Worm (Caenorhabditis elegans): Measurements from ENCODE around the gene ZK666.8.

Gene ZK666.8

DNA sequence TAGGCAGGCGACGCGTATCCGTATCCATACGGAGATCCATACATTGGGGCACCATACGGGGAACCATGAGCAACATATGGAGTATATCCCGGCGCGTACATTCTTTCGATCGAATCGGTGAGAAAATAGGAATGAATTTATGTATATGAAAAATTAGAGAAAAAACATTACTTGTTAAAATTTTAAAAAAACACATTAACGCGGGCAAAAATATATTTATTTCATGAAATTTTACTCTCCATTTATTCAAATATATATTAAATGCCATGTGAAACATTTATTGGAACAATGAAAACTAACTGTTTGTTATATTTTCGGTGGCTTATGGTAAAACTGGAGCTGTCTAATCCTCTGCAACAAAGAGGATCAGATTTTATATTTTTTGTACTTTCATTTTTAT, 21.1 kb downstream of the ZK666.8 start, which contains the start of gene ZK666.2:
TSS of gene ZK666.2 (minus strand) at position 101 of the 400 bp plus-strand sequence.
- TF ChIP-seq ztf-29 (GFP tag; IDR thresholded peaks at IDR 0.05) (no peak), med-1 (GFP tag; optimal IDR thresholded peaks at IDR 0.05; ENCODE audit: insufficient read depth) (no peak), tab-1 (GFP tag; IDR thresholded peaks at IDR 0.05) (no peak), flt-1 (GFP tag; IDR thresholded peaks at IDR 0.05) (no peak), ztf-23 (GFP tag; IDR thresholded peaks at IDR 0.05) (no peak), T22C8.4 (GFP tag; IDR thresholded peaks at IDR 0.05) (no peak), klf-2 (GFP tag; conservative IDR thresholded peaks at IDR 0.05) (no peak), cog-1 (tag; optimal IDR thresholded peaks at IDR 0.05) (no peak), ref-1 (GFP tag; conservative IDR thresholded peaks at IDR 0.05) (no peak)

ce11 chrII:10471247-10471646, 21.7 kb downstream of the ZK666.8 start, which contains the start of gene ZK666.1:
TSS of gene ZK666.1 (minus strand) at chrII:10471347.
- TF ChIP-seq ztf-23 (GFP tag; IDR thresholded peaks at IDR 0.05) (no peak), med-1 (GFP tag; optimal IDR thresholded peaks at IDR 0.05; ENCODE audit: insufficient read depth) (no peak), T22C8.4 (GFP tag; IDR thresholded peaks at IDR 0.05) (no peak), cog-1 (tag; optimal IDR thresholded peaks at IDR 0.05) (no peak), flt-1 (GFP tag; IDR thresholded peaks at IDR 0.05) (no peak), tab-1 (GFP tag; IDR thresholded peaks at IDR 0.05) (no peak), ref-1 (GFP tag; conservative IDR thresholded peaks at IDR 0.05) (no peak), ztf-29 (GFP tag; IDR thresholded peaks at IDR 0.05) (no peak), klf-2 (GFP tag; conservative IDR thresholded peaks at IDR 0.05) (no peak)

DNA sequence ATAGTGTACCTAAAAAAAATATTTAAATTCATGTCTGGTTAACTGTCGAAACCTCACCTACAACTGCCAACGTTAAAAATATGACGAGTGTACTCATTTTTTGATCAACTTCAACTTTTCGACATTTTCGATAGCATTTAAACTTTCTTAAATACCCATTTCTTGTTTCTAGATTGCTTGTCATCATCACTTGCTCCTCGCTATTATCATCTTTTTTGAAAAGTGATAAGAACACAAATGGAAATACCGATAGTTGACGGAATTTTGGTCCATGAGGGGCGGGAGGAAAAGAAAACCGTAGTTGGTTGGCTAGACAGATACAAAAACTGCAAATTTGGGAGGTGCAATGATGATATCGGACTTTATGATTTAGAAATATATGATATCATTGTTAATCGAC, 22.8 kb downstream of the ZK666.8 start, which contains the start of gene clec-143:
TSS of gene clec-143 (minus strand) at position 139 of the 400 bp plus-strand sequence.
- no peak for TF ChIP-seq ref-1 (GFP tag; conservative IDR thresholded peaks at IDR 0.05)
- TF ChIP-seq ztf-23 (GFP tag; IDR thresholded peaks at IDR 0.05): no peak
- TF ChIP-seq klf-2 (GFP tag; conservative IDR thresholded peaks at IDR 0.05): no peak
- no peak for TF ChIP-seq flt-1 (GFP tag; IDR thresholded peaks at IDR 0.05)
- TF ChIP-seq cog-1 (tag; optimal IDR thresholded peaks at IDR 0.05): no peak
- TF ChIP-seq med-1 (GFP tag; optimal IDR thresholded peaks at IDR 0.05; ENCODE audit: insufficient read depth): no peak
- no peak for TF ChIP-seq T22C8.4 (GFP tag; IDR thresholded peaks at IDR 0.05)
- TF ChIP-seq tab-1 (GFP tag; IDR thresholded peaks at IDR 0.05): no peak
- TF ChIP-seq ztf-29 (GFP tag; IDR thresholded peaks at IDR 0.05): no peak

- TF ChIP-seq T22C8.4 (GFP tag; IDR thresholded peaks at IDR 0.05) (no peak), flt-1 (GFP tag; IDR thresholded peaks at IDR 0.05) (no peak), med-1 (GFP tag; optimal IDR thresholded peaks at IDR 0.05; ENCODE audit: insufficient read depth) (no peak), ztf-29 (GFP tag; IDR thresholded peaks at IDR 0.05) (no peak), ref-1 (GFP tag; conservative IDR thresholded peaks at IDR 0.05) (no peak)
Measured at ce11 chrII:10466552-10466951, 26.4 kb downstream of the ZK666.8 start, which contains the start of gene tnc-2. TSS of gene tnc-2 (plus strand) at chrII:10466852.

- TF ChIP-seq ztf-23 (GFP tag; IDR thresholded peaks at IDR 0.05) (no peak), ref-1 (GFP tag; conservative IDR thresholded peaks at IDR 0.05) (no peak), med-1 (GFP tag; optimal IDR thresholded peaks at IDR 0.05; ENCODE audit: insufficient read depth) (no peak), flt-1 (GFP tag; IDR thresholded peaks at IDR 0.05) (no peak), T22C8.4 (GFP tag; IDR thresholded peaks at IDR 0.05) (no peak), tab-1 (GFP tag; IDR thresholded peaks at IDR 0.05) (no peak), cog-1 (tag; optimal IDR thresholded peaks at IDR 0.05) (no peak), ztf-29 (GFP tag; IDR thresholded peaks at IDR 0.05) (no peak), klf-2 (GFP tag; conservative IDR thresholded peaks at IDR 0.05) (no peak)
Measured at ce11 chrII:10464230-10464920, 28.6 kb downstream of the ZK666.8 start, which contains the start of the genes ZK673.6 and sdz-37. TSS of gene ZK673.6 (minus strand) at chrII:10464330. TSS of gene sdz-37 (plus strand) at chrII:10464870.

DNA sequence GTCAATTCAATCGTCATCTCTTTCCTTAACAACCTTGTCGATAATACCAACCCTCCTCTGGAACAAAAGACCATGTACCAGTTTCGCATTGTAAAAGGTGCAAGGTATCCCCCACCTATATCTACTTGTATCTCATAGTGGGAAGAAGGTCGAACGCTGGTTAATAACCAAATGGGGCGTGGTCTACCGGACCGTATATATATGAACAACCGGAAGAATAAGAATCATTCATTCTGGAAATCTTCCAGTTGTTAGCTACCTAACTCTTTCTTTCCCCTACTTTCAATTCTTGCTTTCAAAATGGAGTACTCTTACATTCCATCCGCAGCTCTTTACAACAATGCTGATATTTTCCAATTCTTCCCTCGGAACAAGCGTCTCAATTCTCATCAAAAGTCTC, 31.7 kb downstream of the ZK666.8 start, which contains the start of gene ZK673.5:
TSS of gene ZK673.5 (plus strand) at position 301 of the 400 bp plus-strand sequence.
- TF ChIP-seq flt-1 (GFP tag; IDR thresholded peaks at IDR 0.05): no peak
- TF ChIP-seq klf-2 (GFP tag; conservative IDR thresholded peaks at IDR 0.05): no peak
- no peak for TF ChIP-seq cog-1 (tag; optimal IDR thresholded peaks at IDR 0.05)
- TF ChIP-seq T22C8.4 (GFP tag; IDR thresholded peaks at IDR 0.05): no peak
- TF ChIP-seq tab-1 (GFP tag; IDR thresholded peaks at IDR 0.05): no peak
- no peak for TF ChIP-seq ztf-23 (GFP tag; IDR thresholded peaks at IDR 0.05)
- TF ChIP-seq ztf-29 (GFP tag; IDR thresholded peaks at IDR 0.05): no peak
- TF ChIP-seq med-1 (GFP tag; optimal IDR thresholded peaks at IDR 0.05; ENCODE audit: insufficient read depth): no peak
- TF ChIP-seq ref-1 (GFP tag; conservative IDR thresholded peaks at IDR 0.05): no peak

DNA sequence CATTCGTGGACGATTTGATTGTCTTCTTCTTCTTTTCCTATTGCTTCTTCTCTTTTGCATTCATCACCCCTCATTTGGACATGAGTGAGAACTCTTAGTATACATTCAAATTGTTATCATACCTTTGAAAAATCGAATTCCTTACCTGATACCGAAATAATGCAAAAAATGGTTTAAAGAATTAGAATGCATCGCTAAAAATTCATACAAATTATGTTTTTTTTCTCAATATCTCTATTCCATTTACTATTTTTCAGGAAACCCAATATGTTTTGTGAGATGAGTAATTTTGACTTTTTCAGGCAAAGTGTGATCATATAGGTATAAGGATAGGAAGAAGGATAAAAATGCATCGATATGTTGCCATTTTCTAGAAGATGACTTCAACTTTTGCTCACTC, 36.0 kb downstream of the ZK666.8 start, which contains the start of gene ZK673.11:
TSS of gene ZK673.11 (plus strand) at position 301 of the 400 bp plus-strand sequence.
- TF ChIP-seq flt-1 (GFP tag; IDR thresholded peaks at IDR 0.05) (no peak), klf-2 (GFP tag; conservative IDR thresholded peaks at IDR 0.05) (no peak), ztf-29 (GFP tag; IDR thresholded peaks at IDR 0.05) (no peak), cog-1 (tag; optimal IDR thresholded peaks at IDR 0.05) (no peak), ztf-23 (GFP tag; IDR thresholded peaks at IDR 0.05) (no peak), tab-1 (GFP tag; IDR thresholded peaks at IDR 0.05) (no peak), ref-1 (GFP tag; conservative IDR thresholded peaks at IDR 0.05) (no peak), med-1 (GFP tag; optimal IDR thresholded peaks at IDR 0.05; ENCODE audit: insufficient read depth) (no peak), T22C8.4 (GFP tag; IDR thresholded peaks at IDR 0.05) (no peak)

DNA sequence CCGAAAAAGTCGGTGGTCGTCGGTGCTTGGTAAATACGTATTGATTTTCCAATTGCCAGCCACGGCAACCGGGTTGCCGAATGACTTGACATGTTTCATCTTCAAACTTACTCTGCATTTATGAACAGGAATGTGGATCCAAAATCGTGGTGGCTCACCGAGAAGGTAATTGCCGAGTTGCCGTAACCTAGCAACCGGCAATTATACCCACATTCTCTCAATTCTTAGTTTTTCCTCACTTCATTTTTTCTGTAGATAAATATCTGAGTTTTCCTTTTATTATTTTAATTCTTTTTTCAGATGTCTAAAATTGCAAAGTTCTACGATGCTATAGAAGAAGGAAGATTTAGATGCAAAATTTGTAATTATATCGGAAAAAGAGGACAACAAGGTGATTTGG, 40.3 kb downstream of the ZK666.8 start, which contains the start of gene ZK673.4:
TSS of gene ZK673.4 (plus strand) at position 301 of the 400 bp plus-strand sequence.
- TF ChIP-seq med-1 (GFP tag; optimal IDR thresholded peaks at IDR 0.05; ENCODE audit: insufficient read depth) (no peak), ztf-23 (GFP tag; IDR thresholded peaks at IDR 0.05) (no peak), cog-1 (tag; optimal IDR thresholded peaks at IDR 0.05) (no peak)

- TF ChIP-seq flt-1 (GFP tag; IDR thresholded peaks at IDR 0.05) (no peak), ref-1 (GFP tag; conservative IDR thresholded peaks at IDR 0.05) (no peak), klf-2 (GFP tag; conservative IDR thresholded peaks at IDR 0.05) (no peak), cog-1 (tag; optimal IDR thresholded peaks at IDR 0.05) (no peak), ztf-29 (GFP tag; IDR thresholded peaks at IDR 0.05) (no peak), T22C8.4 (GFP tag; IDR thresholded peaks at IDR 0.05) (no peak), ztf-23 (GFP tag; IDR thresholded peaks at IDR 0.05) (no peak)
Measured at ce11 chrII:10450335-10450734, 42.6 kb downstream of the ZK666.8 start.
